Fruit fly (Drosophila melanogaster): ENCODE results near the gene Wdr81.

DNA sequence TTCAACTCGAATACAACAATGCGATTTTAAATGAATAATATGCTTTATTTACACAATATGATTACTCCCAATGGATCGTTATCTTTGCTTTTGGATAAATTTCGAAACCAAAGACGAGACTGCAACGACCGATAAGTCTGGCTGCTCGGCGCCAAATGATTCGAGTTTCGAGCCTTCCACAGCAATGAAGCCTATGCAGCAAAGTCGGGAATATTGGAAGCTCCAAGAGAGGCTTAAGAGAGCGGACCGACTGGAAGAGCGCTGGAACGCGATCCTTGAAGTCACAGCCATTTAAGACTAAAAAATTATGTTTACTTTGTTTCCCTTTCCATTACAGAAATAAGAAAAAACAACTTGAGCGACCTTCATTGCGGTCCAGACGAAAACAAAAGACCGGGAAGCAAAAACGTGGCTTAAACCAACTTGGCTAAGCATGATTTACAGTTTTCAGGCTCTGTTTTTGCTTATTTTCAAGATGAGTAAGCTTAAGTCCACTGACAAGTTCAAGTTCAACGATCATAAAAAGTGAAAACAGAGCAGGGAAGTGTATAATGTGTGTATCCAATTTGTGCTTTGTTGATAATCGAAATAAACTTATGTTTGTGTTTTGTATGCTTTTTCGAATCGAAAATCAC is 46.0 kb upstream of the Wdr81 start, which contains the start of gene firl:
- TF ChIP-seq D1 (tag; optimal IDR thresholded peaks at IDR 0.05) (no peak), CG34367 (tag; optimal IDR thresholded peaks at IDR 0.05) (no peak), EcR (GFP tag; optimal IDR thresholded peaks at IDR 0.05) (peak; percentile 79), CG4496 (GFP tag; IDR thresholded peaks at IDR 0.05) (no peak; the same call in 2 of the 3 replicates), CG9948 (tag; optimal IDR thresholded peaks at IDR 0.05) (no peak), Ets98B (GFP tag; IDR thresholded peaks at IDR 0.05) (no peak), CG32121 (GFP tag; IDR thresholded peaks at IDR 0.05) (no peak), CG8301 (tag; optimal IDR thresholded peaks at IDR 0.05) (no peak), CG10348 (GFP tag; IDR thresholded peaks at IDR 0.05) (no peak), CG8159 (tag; optimal IDR thresholded peaks at IDR 0.05) (no peak), CG17806 (tag; optimal IDR thresholded peaks at IDR 0.05) (no peak)
